Worm (Caenorhabditis elegans) whole organism, L4 larva: ENCODE data around the gene T12A7.10.

ENCODE experiments used
- egl-27 ChIP-seq: sonication (generic microtip); optimal IDR thresholded peaks from 3 replicates; lab custom pipeline; 2017; ENCODE audit warnings: missing biosample characterization, missing genetic modification reagents, missing genetic modification characterization
- fos-1 ChIP-seq: fragments of 150-350 bp; optimal IDR thresholded peaks from 2 replicates; lab custom pipeline; 2014; ENCODE audit warnings: missing biosample characterization, missing genetic modification characterization
- lsy-2 ChIP-seq, 2 experiments: fragments of 150-350 bp in 1 of 2; sonication (generic microtip) in 1 of 2; optimal IDR thresholded peaks; 2 replicates each; lab custom pipeline; 2014 to 2017; ENCODE audit warnings: missing biosample characterization in 2 of 2, missing genetic modification characterization in 2 of 2

DNA sequence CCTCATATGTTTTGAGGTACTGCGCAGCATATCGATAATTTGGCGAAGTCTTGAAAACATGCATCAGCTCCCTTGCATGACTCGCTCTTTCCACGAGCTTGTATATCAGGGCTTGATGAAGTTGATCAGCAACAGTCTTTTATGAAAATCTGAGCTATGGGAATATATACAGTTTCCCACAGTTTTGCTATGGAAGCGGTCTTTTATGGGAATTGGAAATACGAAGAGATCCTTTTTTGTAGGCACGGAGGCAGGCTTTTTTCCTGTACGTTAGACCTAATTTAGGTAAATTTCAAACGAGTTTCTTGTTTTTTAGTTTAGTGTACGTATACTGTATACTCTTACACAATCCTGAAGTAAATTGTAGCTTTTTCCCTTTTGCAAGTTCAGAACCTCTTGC, 1.0 kb upstream of the T12A7.10 start, which contains the start of gene T12A7.9:
- TF ChIP-seq fos-1 (no peak), egl-27 (tag; lab: Kevin White, UChicago) (no peak), lsy-2 (tag; optimal IDR thresholded peaks at IDR 0.05; lab: Kevin White, UChicago) (no peak)
